Fruit fly (Drosophila melanogaster) S2 (cell line): ENCODE data around the gene Hecw.

Experiments
- CG8478 ChIP-seq: fragments of >200 bp; optimal IDR thresholded peaks from 2 replicates; lab custom pipeline; 2018
- CTCF ChIP-seq, 2 experiments: fragments of >200 bp; optimal IDR thresholded peaks; 2 replicates each; lab custom pipeline; 2018

DNA sequence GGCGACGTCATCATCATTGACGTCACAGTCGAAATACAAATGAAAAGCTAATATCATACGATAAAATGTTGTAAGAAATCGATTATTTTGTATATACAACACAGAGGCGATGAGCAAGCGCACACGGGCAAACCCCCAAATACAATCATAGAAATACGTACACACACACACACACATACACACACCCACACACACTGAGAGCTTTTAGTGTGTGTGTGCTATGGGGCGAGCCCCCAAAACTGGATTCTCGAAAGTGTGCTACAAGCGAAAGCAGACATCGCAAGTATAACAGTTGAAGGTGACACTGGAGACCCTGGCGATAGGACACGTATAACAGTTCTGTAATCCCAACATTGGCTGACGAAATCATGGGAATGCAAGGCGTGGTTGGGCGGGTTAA, 26.9 kb upstream of the Hecw start:
- TF ChIP-seq CG8478 (no peak), CTCF (optimal IDR thresholded peaks at IDR 0.05; lab: Kevin White, UChicago) (no peak)
